Fruit fly (Drosophila melanogaster): ENCODE data around the gene her.

her gene

dm6 chr2L:16638349-16638748 is 38.6 kb upstream of the her start:
- no peak for TF ChIP-seq Eip93F (GFP tag; optimal IDR thresholded peaks at IDR 0.05)
- TF ChIP-seq ss (GFP tag; optimal IDR thresholded peaks at IDR 0.05) = peak in 1 of 2 experiments; percentile 31
- no peak for TF ChIP-seq CG8119 (GFP tag; IDR thresholded peaks at IDR 0.05)
- 0 out of 2 replicates have a peak, but pooled peaks have one; percentile 24 for TF ChIP-seq Gug (GFP tag; IDR thresholded peaks at IDR 0.05)

dm6 chr2L:16640846-16641245 is 36.1 kb upstream of the her start:
- peak; percentile 44; the same call in 1 of the 2 replicates for TF ChIP-seq CG15336 (GFP tag; IDR thresholded peaks at IDR 0.05)
- TF ChIP-seq eg (GFP tag; IDR thresholded peaks at IDR 0.05) = peak; percentile 55; the same call in 1 of the 3 replicates
- no peak for TF ChIP-seq ss (GFP tag; optimal IDR thresholded peaks at IDR 0.05)
- TF ChIP-seq salr (GFP tag; optimal IDR thresholded peaks at IDR 0.05) = no peak
- no peak for TF ChIP-seq Eip75B (GFP tag; optimal IDR thresholded peaks at IDR 0.05)
- peak; percentile 43; the same call in 2 of the 3 replicates for TF ChIP-seq CG8119 (GFP tag; IDR thresholded peaks at IDR 0.05)
- TF ChIP-seq Sox14 (GFP tag; optimal IDR thresholded peaks at IDR 0.05) = no peak
- peak; percentile 19 for TF ChIP-seq Lpt (GFP tag; optimal IDR thresholded peaks at IDR 0.05)

dm6 chr2L:16643445-16643844 is 33.5 kb upstream of the her start:
- TF ChIP-seq CG1621 (tag; optimal IDR thresholded peaks at IDR 0.05) = no peak
- peak; percentile 11 for TF ChIP-seq fkh (GFP tag; optimal IDR thresholded peaks at IDR 0.05)

- TF ChIP-seq Ets21C (GFP tag; optimal IDR thresholded peaks at IDR 0.05) = peak; percentile 55
- TF ChIP-seq CG3032 (tag; optimal IDR thresholded peaks at IDR 0.05) = peak; percentile 33
- peak; percentile 86 for TF ChIP-seq Eip78C (GFP tag)
- peak; percentile 32 for TF ChIP-seq Ets96B (tag; optimal IDR thresholded peaks at IDR 0.05)
- peak; percentile 37 for TF ChIP-seq CG8319 (GFP tag; optimal IDR thresholded peaks at IDR 0.05)
- peak; percentile 53 for TF ChIP-seq Smox (GFP tag; optimal IDR thresholded peaks at IDR 0.05)
- no peak for TF ChIP-seq Eip93F (GFP tag; optimal IDR thresholded peaks at IDR 0.05)
- peak; percentile 64 for TF ChIP-seq CG3919 (GFP tag; optimal IDR thresholded peaks at IDR 0.05)
- peak; percentile 82 for TF ChIP-seq Met (GFP tag; optimal IDR thresholded peaks at IDR 0.05)
- no peak for TF ChIP-seq CG16779 (tag; optimal IDR thresholded peaks at IDR 0.05)
- peak; percentile 43 for TF ChIP-seq CG11902 (GFP tag; optimal IDR thresholded peaks at IDR 0.05)
- peak; percentile 46 for TF ChIP-seq Hr4 (GFP tag; optimal IDR thresholded peaks at IDR 0.05)
- TF ChIP-seq eg (GFP tag; IDR thresholded peaks at IDR 0.05) = peak; percentile 70
- peak; percentile 73 for TF ChIP-seq Hr39 (GFP tag; optimal IDR thresholded peaks at IDR 0.05)
- peak; percentile 71 for TF ChIP-seq Sox102F (GFP tag; optimal IDR thresholded peaks at IDR 0.05)
- TF ChIP-seq dac (GFP tag; optimal IDR thresholded peaks at IDR 0.05) = peak; percentile 3
- TF ChIP-seq pdm3 (GFP tag; optimal IDR thresholded peaks at IDR 0.05) = peak; percentile 70
- TF ChIP-seq CG34406 (GFP tag; optimal IDR thresholded peaks at IDR 0.05) = peak; percentile 59
- peak; percentile 8 for TF ChIP-seq CG6854 (GFP tag; optimal IDR thresholded peaks at IDR 0.05)
- peak; percentile 49 for TF ChIP-seq spab (GFP tag; optimal IDR thresholded peaks at IDR 0.05)
- no peak for TF ChIP-seq fd85E (GFP tag; optimal IDR thresholded peaks at IDR 0.05)
- peak; percentile 74 for TF ChIP-seq CG15336 (GFP tag; IDR thresholded peaks at IDR 0.05)
- peak; percentile 79 for TF ChIP-seq svp (GFP tag)
- TF ChIP-seq CG10669 (GFP tag; optimal IDR thresholded peaks at IDR 0.05) = peak; percentile 62
- TF ChIP-seq Gug (GFP tag; IDR thresholded peaks at IDR 0.05) = no peak
- TF ChIP-seq CG8119 (GFP tag; IDR thresholded peaks at IDR 0.05) = peak; percentile 77; the same call in 2 of the 3 replicates
- peak; percentile 42 for TF ChIP-seq Sox15 (GFP tag; optimal IDR thresholded peaks at IDR 0.05)
- peak; percentile 55 for TF ChIP-seq topi (GFP tag; optimal IDR thresholded peaks at IDR 0.05)
- TF ChIP-seq OdsH (GFP tag; optimal IDR thresholded peaks at IDR 0.05) = peak; percentile 67
- peak; percentile 78 for TF ChIP-seq CG31627 (GFP tag; optimal IDR thresholded peaks at IDR 0.05)
- TF ChIP-seq salr (GFP tag; optimal IDR thresholded peaks at IDR 0.05) = peak in 1 of 2 experiments; percentile 29
- peak; percentile 54 for TF ChIP-seq vri (GFP tag; optimal IDR thresholded peaks at IDR 0.05)
- TF ChIP-seq CG6276 (GFP tag; optimal IDR thresholded peaks at IDR 0.05) = peak; percentile 57
- peak; percentile 62 for TF ChIP-seq Sox14 (GFP tag; optimal IDR thresholded peaks at IDR 0.05)
- no peak for TF ChIP-seq fkh (GFP tag; optimal IDR thresholded peaks at IDR 0.05)
- no peak for TF ChIP-seq CG9139 (GFP tag; optimal IDR thresholded peaks at IDR 0.05)
- TF ChIP-seq CG1621 (tag; optimal IDR thresholded peaks at IDR 0.05) = peak; percentile 38
- peak; percentile 18 for TF ChIP-seq CG4318 (GFP tag; optimal IDR thresholded peaks at IDR 0.05)
- TF ChIP-seq CG11294 (GFP tag; IDR thresholded peaks at IDR 0.05) = no peak
- peak; percentile 60 for TF ChIP-seq achi (GFP tag; optimal IDR thresholded peaks at IDR 0.05)
- no peak for TF ChIP-seq dsx (GFP tag; optimal IDR thresholded peaks at IDR 0.05; ENCODE audit: poor library complexity, severe bottlenecking)
Measured at dm6 chr2L:16643961-16644360, 33.0 kb upstream of the her start.
